Fruit fly (Drosophila melanogaster): ENCODE measurements around the gene CG42464.

The CG42464 gene

DNA sequence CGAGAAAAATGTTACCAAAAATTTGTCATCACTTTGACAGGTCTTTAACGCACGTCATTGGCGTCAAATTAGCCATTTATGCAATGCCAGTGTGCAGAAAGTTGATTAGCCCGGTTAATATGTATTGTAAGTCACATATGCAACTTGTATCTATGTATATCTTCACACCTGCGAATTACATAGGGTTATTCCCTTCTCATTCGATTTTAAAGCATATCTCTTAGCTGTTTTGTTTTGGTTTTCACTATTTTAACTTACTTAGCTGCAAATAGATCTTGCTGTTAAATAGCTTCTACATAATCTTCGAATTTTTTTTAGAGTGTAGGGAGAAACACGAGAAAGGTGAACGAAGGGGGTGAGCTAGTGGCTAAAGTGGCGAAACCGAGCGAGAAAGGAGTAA is 31.8 kb downstream of the CG42464 start:
- TF ChIP-seq unpg (GFP tag; optimal IDR thresholded peaks at IDR 0.05) (no peak), esg (GFP tag; conservative IDR thresholded peaks at IDR 0.05) (no peak), Hmx (GFP tag; optimal IDR thresholded peaks at IDR 0.05) (no peak), sisA (GFP tag; IDR thresholded peaks at IDR 0.05) (no peak)

DNA sequence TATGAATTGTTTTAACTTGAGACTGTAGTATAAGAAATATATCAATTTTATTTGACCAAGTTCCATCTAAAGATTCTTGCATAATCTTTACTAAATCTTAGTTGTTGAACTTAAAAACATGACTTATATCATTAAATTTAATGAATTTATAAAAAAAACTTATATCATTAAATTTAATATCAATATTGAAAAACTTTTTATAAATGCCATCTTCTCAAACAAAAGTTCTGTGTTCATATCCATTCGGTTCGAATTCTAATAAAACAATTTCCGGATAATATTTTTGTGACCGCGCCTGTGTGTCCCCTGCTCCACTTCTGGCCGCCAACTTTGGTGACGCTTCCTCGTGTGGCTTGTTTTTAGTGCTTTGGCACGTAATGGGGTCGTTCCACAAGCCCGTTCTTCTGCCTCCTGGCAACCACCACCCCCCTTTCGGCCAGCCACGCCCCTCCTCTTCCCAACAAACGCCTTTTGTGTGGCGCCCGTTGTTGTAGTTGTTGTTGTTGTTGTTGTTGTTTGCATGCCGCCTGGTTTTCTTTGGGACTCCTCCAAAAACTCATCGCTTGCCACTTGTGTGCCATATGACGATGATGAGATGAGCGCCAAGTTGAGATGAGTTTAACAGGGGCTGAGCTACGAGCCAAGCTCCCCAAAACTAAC is 37.9 kb downstream of the CG42464 start:
- TF ChIP-seq CG2120 (GFP tag; optimal IDR thresholded peaks at IDR 0.05): no peak
- TF ChIP-seq CG9437 (GFP tag; optimal IDR thresholded peaks at IDR 0.05): peak; percentile 1
- no peak for TF ChIP-seq CG10431 (GFP tag; optimal IDR thresholded peaks at IDR 0.05)
- peak; percentile 1 for TF ChIP-seq CG15269 (tag; optimal IDR thresholded peaks at IDR 0.05)
- TF ChIP-seq CG6689 (GFP tag; IDR thresholded peaks at IDR 0.05): 0 out of 2 replicates have a peak, but pooled peaks have one; percentile 11
- peak; percentile 61 for TF ChIP-seq CG13894 (tag; optimal IDR thresholded peaks at IDR 0.05)
- 0 out of 2 replicates have a peak, but pooled peaks have one; percentile 13 for TF ChIP-seq CG14014 (GFP tag; IDR thresholded peaks at IDR 0.05)
- peak; percentile 25 for TF ChIP-seq Oli (tag; optimal IDR thresholded peaks at IDR 0.05)
- peak; percentile 69 for TF ChIP-seq crol (GFP tag; IDR thresholded peaks at IDR 0.05)
- no peak for TF ChIP-seq CG17328 (GFP tag; IDR thresholded peaks at IDR 0.05)
- TF ChIP-seq CG18262 (tag; optimal IDR thresholded peaks at IDR 0.05): peak; percentile 18
- peak; percentile 24 for TF ChIP-seq CG18599 (GFP tag; optimal IDR thresholded peaks at IDR 0.05)
- TF ChIP-seq Ravus (GFP tag; IDR thresholded peaks at IDR 0.05): no peak
- TF ChIP-seq knrl (GFP tag; IDR thresholded peaks at IDR 0.05; ENCODE audit: partially characterized antibody): no peak
- TF ChIP-seq E2f1 (GFP tag; IDR thresholded peaks at IDR 0.05): no peak
- no peak for TF ChIP-seq HLH4C (GFP tag; IDR thresholded peaks at IDR 0.05; ENCODE audit: partially characterized antibody)
- peak; percentile 86 for TF ChIP-seq abd-A (tag; optimal IDR thresholded peaks at IDR 0.05)
- TF ChIP-seq GATAe (GFP tag; conservative IDR thresholded peaks at IDR 0.05): no peak
- TF ChIP-seq CG13775 (GFP tag; optimal IDR thresholded peaks at IDR 0.05): no peak
- no peak for TF ChIP-seq Taf1 (GFP tag; IDR thresholded peaks at IDR 0.05)
- no peak for TF ChIP-seq oc (tag; optimal IDR thresholded peaks at IDR 0.05)
- TF ChIP-seq CG30020 (tag; optimal IDR thresholded peaks at IDR 0.05): no peak
- no peak for TF ChIP-seq zen (tag; optimal IDR thresholded peaks at IDR 0.05)
- TF ChIP-seq phol (tag; optimal IDR thresholded peaks at IDR 0.05): no peak
- peak; percentile 3 for TF ChIP-seq Meics (GFP tag; optimal IDR thresholded peaks at IDR 0.05)
- TF ChIP-seq C15 (GFP tag; IDR thresholded peaks at IDR 0.05): no peak
- TF ChIP-seq eyg (GFP tag; optimal IDR thresholded peaks at IDR 0.05): no peak
- no peak for TF ChIP-seq Side (GFP tag; optimal IDR thresholded peaks at IDR 0.05)
- TF ChIP-seq Kr (GFP tag; optimal IDR thresholded peaks at IDR 0.05): no peak
- TF ChIP-seq CG32767 (GFP tag; IDR thresholded peaks at IDR 0.05): no peak
- TF ChIP-seq PHDP (tag; optimal IDR thresholded peaks at IDR 0.05): peak; percentile 13
- no peak for TF ChIP-seq Lpt (GFP tag; optimal IDR thresholded peaks at IDR 0.05)
- TF ChIP-seq CG3407 (GFP tag; optimal IDR thresholded peaks at IDR 0.05): no peak
- peak; percentile 31; the same call in 2 of the 3 replicates for TF ChIP-seq row (GFP tag; IDR thresholded peaks at IDR 0.05)
- TF ChIP-seq CG2678 (tag; optimal IDR thresholded peaks at IDR 0.05): peak; percentile 60
- TF ChIP-seq CG7556 (GFP tag; optimal IDR thresholded peaks at IDR 0.05): peak; percentile 43
- TF ChIP-seq CG10267 (tag; optimal IDR thresholded peaks at IDR 0.05): no peak
- TF ChIP-seq bcd (GFP tag; optimal IDR thresholded peaks at IDR 0.05): no peak
- TF ChIP-seq Hr3 (GFP tag; optimal IDR thresholded peaks at IDR 0.05): peak; percentile 3
- no peak for TF ChIP-seq CG7357 (GFP tag; IDR thresholded peaks at IDR 0.05)
- TF ChIP-seq Ssrp (tag; optimal IDR thresholded peaks at IDR 0.05): peak; percentile 2
- TF ChIP-seq CG15073 (GFP tag; optimal IDR thresholded peaks at IDR 0.05): no peak
- no peak for TF ChIP-seq zen2 (GFP tag; IDR thresholded peaks at IDR 0.05; ENCODE audit: partially characterized antibody)
- TF ChIP-seq grau (tag; optimal IDR thresholded peaks at IDR 0.05): peak; percentile 25
- no peak for TF ChIP-seq NFAT (GFP tag; IDR thresholded peaks at IDR 0.05)

Data from whole organism, embryonic.